Worm (Caenorhabditis elegans): ENCODE results near the gene T06D8.2.

DNA sequence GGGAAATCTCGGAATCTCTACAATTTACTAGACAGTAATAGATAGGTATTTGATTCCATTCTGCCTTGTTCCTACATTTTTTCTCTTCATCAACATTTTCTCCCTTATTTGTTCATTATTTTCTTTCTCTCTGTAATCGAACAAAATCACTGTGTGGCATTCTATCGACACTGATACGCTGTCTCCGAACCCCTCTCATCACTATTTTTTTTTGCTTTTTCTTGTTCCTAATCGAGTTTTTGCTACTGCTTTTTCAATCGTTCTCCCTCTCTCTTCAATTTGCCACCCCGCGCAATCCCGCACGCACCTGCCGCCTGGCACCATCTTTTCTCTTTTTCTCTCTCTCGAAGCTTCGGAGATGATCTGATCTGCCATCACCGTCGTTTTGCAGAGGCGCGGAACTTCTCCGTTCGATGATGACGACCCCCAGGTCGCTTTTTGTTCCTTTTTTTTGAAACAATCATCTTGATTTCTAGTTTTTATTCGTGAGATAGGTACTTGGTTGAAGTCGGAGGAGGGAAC lies 26.2 kb upstream of the T06D8.2 start:
- TF ChIP-seq aptf-2 (GFP tag; conservative IDR thresholded peaks at IDR 0.05) (no peak), sea-2 (GFP tag; IDR thresholded peaks at IDR 0.05) (no peak), ets-4 (GFP tag; optimal IDR thresholded peaks at IDR 0.05) (no peak), him-1 (tag; optimal IDR thresholded peaks at IDR 0.05) (no peak), repo-1 (tag; optimal IDR thresholded peaks at IDR 0.05) (no peak), mxl-1 (tag; optimal IDR thresholded peaks at IDR 0.05) (no peak), F10E7.11 (tag; optimal IDR thresholded peaks at IDR 0.05) (no peak), rpc-1 (optimal IDR thresholded peaks at IDR 0.05) (no peak), rpc-1 (tag; optimal IDR thresholded peaks at IDR 0.05) (no peak), T07F8.4 (tag; optimal IDR thresholded peaks at IDR 0.05) (no peak), ama-1 (optimal IDR thresholded peaks at IDR 0.05) (no peak), ama-1 (GFP tag; optimal IDR thresholded peaks at IDR 0.05) (no peak), pha-4 (tag; optimal IDR thresholded peaks at IDR 0.05) (no peak), D2030.7 (GFP tag; IDR thresholded peaks at IDR 0.05) (no peak)

Data from whole organism, young adult.